Comparison of ENCODE assay signal across 1 fruit fly cellular context in genomic region chrX:19323835-19324133, dm6.
TF ChIP-seq lines count a peak whose summit lies in the region.

No protein-coding gene starts in this region.

TF ChIP-seq in whole organism, embryonic, 481 proteins besides CTCF, POLR2A, EP300 and RAD21 (continued from another document and continues in another):
- TF ChIP-seq CG6791 (GFP tag; IDR thresholded peaks at IDR 0.05; lab: Robert Waterston, UW; ENCODE audit: partially characterized antibody) (0 out of 3 replicates have a peak, but pooled peaks have one; percentile 2), Nf-YA (GFP tag; IDR thresholded peaks at IDR 0.05; lab: Robert Waterston, UW) (peak; percentile 58; the same call in 1 of the 2 replicates), CG3847 (GFP tag; IDR thresholded peaks at IDR 0.05; lab: Robert Waterston, UW) (peak; percentile 83), otp (GFP tag; IDR thresholded peaks at IDR 0.05; lab: Robert Waterston, UW) (peak; percentile 68; the same call in 2 of the 3 replicates), Abd-B (GFP tag; optimal IDR thresholded peaks at IDR 0.05; lab: Kevin White, UChicago) (peak; percentile 38), CG43689 (GFP tag; IDR thresholded peaks at IDR 0.05; lab: Robert Waterston, UW) (no peak), lab (GFP tag; optimal IDR thresholded peaks at IDR 0.05; lab: Kevin White, UChicago) (peak; percentile 94), Opbp (GFP tag; IDR thresholded peaks at IDR 0.05; lab: Robert Waterston, UW; ENCODE audit: partially characterized antibody) (no peak), shn (GFP tag; optimal IDR thresholded peaks at IDR 0.05; lab: Kevin White, UChicago) (no peak), gt (GFP tag; IDR thresholded peaks at IDR 0.05; lab: Robert Waterston, UW) (no peak), CG14014 (GFP tag; IDR thresholded peaks at IDR 0.05; lab: Robert Waterston, UW) (peak; percentile 70), NK7.1 (GFP tag; optimal IDR thresholded peaks at IDR 0.05; lab: Kevin White, UChicago) (no peak), pb (GFP tag; optimal IDR thresholded peaks at IDR 0.05; lab: Kevin White, UChicago) (no peak), Doc2 (GFP tag; IDR thresholded peaks at IDR 0.05; lab: Robert Waterston, UW) (no peak), CG4404 (GFP tag; IDR thresholded peaks at IDR 0.05; lab: Robert Waterston, UW) (peak; percentile 72; the same call in 1 of the 2 replicates), CG5953 (GFP tag; IDR thresholded peaks at IDR 0.05; lab: Robert Waterston, UW) (no peak), insv (GFP tag; optimal IDR thresholded peaks at IDR 0.05; lab: Kevin White, UChicago) (no peak), CG10209 (GFP tag; optimal IDR thresholded peaks at IDR 0.05; lab: Kevin White, UChicago) (peak; percentile 83), Bteb2 (GFP tag; optimal IDR thresholded peaks at IDR 0.05; lab: Kevin White, UChicago) (peak; percentile 80), Eip74EF (GFP tag; optimal IDR thresholded peaks at IDR 0.05; lab: Kevin White, UChicago) (peak in 1 of 2 experiments; percentile 41), CG12659 (GFP tag; optimal IDR thresholded peaks at IDR 0.05; lab: Kevin White, UChicago) (peak; percentile 85), CG8478 (optimal IDR thresholded peaks at IDR 0.05; lab: Kevin White, UChicago) (no peak), Gsc (GFP tag; IDR thresholded peaks at IDR 0.05; lab: Robert Waterston, UW) (no peak), CG5245 (GFP tag; optimal IDR thresholded peaks at IDR 0.05; lab: Kevin White, UChicago) (peak; percentile 60), CG18262 (tag; optimal IDR thresholded peaks at IDR 0.05; lab: Kevin White, UChicago) (peak; percentile 75), CG15011 (GFP tag; optimal IDR thresholded peaks at IDR 0.05; lab: Kevin White, UChicago) (peak; percentile 55), Atf-2 (GFP tag; optimal IDR thresholded peaks at IDR 0.05; lab: Kevin White, UChicago) (peak; percentile 41), HmgZ (tag; optimal IDR thresholded peaks at IDR 0.05; lab: Kevin White, UChicago) (peak; percentile 89), tgo (GFP tag; IDR thresholded peaks at IDR 0.05; lab: Robert Waterston, UW) (peak; percentile 79), wor (GFP tag; IDR thresholded peaks at IDR 0.05; lab: Robert Waterston, UW) (peak; percentile 52), CG14050 (GFP tag; IDR thresholded peaks at IDR 0.05; lab: Robert Waterston, UW) (peak; percentile 54), Oli (tag; optimal IDR thresholded peaks at IDR 0.05; lab: Kevin White, UChicago) (peak; percentile 81), CG9932 (GFP tag; IDR thresholded peaks at IDR 0.05; lab: Robert Waterston, UW) (peak; percentile 89), br (optimal IDR thresholded peaks at IDR 0.05; lab: Kevin White, UChicago) (no peak), CG42726 (GFP tag; IDR thresholded peaks at IDR 0.05; lab: Robert Waterston, UW; ENCODE audit: partially characterized antibody) (no peak), CG31441 (GFP tag; IDR thresholded peaks at IDR 0.05; lab: Robert Waterston, UW) (peak; percentile 72), nerfin-2 (GFP tag; IDR thresholded peaks at IDR 0.05; lab: Robert Waterston, UW; ENCODE audit: partially characterized antibody) (no peak), ttk (GFP tag; IDR thresholded peaks at IDR 0.05; lab: Robert Waterston, UW) (peak; percentile 76), Ravus (GFP tag; IDR thresholded peaks at IDR 0.05; lab: Robert Waterston, UW) (peak; percentile 57), Lpt (GFP tag; optimal IDR thresholded peaks at IDR 0.05; lab: Kevin White, UChicago) (no peak), CG2678 (tag; optimal IDR thresholded peaks at IDR 0.05; lab: Kevin White, UChicago) (peak; percentile 89), D19B (GFP tag; optimal IDR thresholded peaks at IDR 0.05; lab: Kevin White, UChicago) (peak; percentile 71), maf-S (GFP tag; optimal IDR thresholded peaks at IDR 0.05; lab: Kevin White, UChicago) (peak; percentile 52), gsb-n (tag; optimal IDR thresholded peaks at IDR 0.05; lab: Kevin White, UChicago) (peak; percentile 60), CG14441 (GFP tag; IDR thresholded peaks at IDR 0.05; lab: Robert Waterston, UW) (peak; percentile 78), Dbx (GFP tag; IDR thresholded peaks at IDR 0.05; lab: Robert Waterston, UW) (peak; percentile 93), lmd (GFP tag; IDR thresholded peaks at IDR 0.05; lab: Robert Waterston, UW) (peak; percentile 87), ci (GFP tag; IDR thresholded peaks at IDR 0.05; lab: Robert Waterston, UW) (peak; percentile 89), Side (GFP tag; optimal IDR thresholded peaks at IDR 0.05; lab: Kevin White, UChicago) (peak; percentile 46), CG13894 (tag; optimal IDR thresholded peaks at IDR 0.05; lab: Kevin White, UChicago) (peak; percentile 83), gfzf (GFP tag; optimal IDR thresholded peaks at IDR 0.05; lab: Kevin White, UChicago) (no peak), Dref (GFP tag; IDR thresholded peaks at IDR 0.05; lab: Robert Waterston, UW) (no peak), Taf1 (GFP tag; IDR thresholded peaks at IDR 0.05; lab: Robert Waterston, UW) (peak; percentile 81), Fer2 (tag; optimal IDR thresholded peaks at IDR 0.05; lab: Kevin White, UChicago) (peak; percentile 36), CG4282 (GFP tag; optimal IDR thresholded peaks at IDR 0.05; lab: Kevin White, UChicago) (no peak), NfI (GFP tag; optimal IDR thresholded peaks at IDR 0.05; lab: Kevin White, UChicago) (peak; percentile 83), CG33213 (GFP tag; optimal IDR thresholded peaks at IDR 0.05; lab: Kevin White, UChicago) (peak; percentile 0), GATAe (GFP tag; conservative IDR thresholded peaks at IDR 0.05; lab: Robert Waterston, UW) (peak; percentile 59; the same call in 1 of the 2 replicates), Six4 (GFP tag; optimal IDR thresholded peaks at IDR 0.05; lab: Kevin White, UChicago) (peak; percentile 52), bab2 (GFP tag; optimal IDR thresholded peaks at IDR 0.05; lab: Kevin White, UChicago) (peak; percentile 51), HLH4C (GFP tag; IDR thresholded peaks at IDR 0.05; lab: Robert Waterston, UW; ENCODE audit: partially characterized antibody) (no peak), CG11723 (GFP tag; optimal IDR thresholded peaks at IDR 0.05; lab: Kevin White, UChicago) (peak; percentile 65), CG4328 (GFP tag; optimal IDR thresholded peaks at IDR 0.05; lab: Kevin White, UChicago) (peak; percentile 50), bbx (GFP tag; IDR thresholded peaks at IDR 0.05; lab: Robert Waterston, UW; ENCODE audit: partially characterized antibody) (no peak), ems (GFP tag; optimal IDR thresholded peaks at IDR 0.05; lab: Kevin White, UChicago) (peak; percentile 76), croc (GFP tag; conservative IDR thresholded peaks at IDR 0.05; lab: Robert Waterston, UW) (peak; percentile 57), zfh2 (GFP tag; optimal IDR thresholded peaks at IDR 0.05; lab: Kevin White, UChicago) (peak; percentile 88), cas (GFP tag; IDR thresholded peaks at IDR 0.05; lab: Robert Waterston, UW) (peak; percentile 68), bigmax (GFP tag; optimal IDR thresholded peaks at IDR 0.05; lab: Kevin White, UChicago) (peak; percentile 1), al (GFP tag; IDR thresholded peaks at IDR 0.05; lab: Robert Waterston, UW) (peak; percentile 83; the same call in 1 of the 2 replicates), tio (GFP tag; optimal IDR thresholded peaks at IDR 0.05; lab: Kevin White, UChicago) (peak; percentile 49), Fer3 (tag; optimal IDR thresholded peaks at IDR 0.05; lab: Kevin White, UChicago) (peak; percentile 87), CG14710 (tag; optimal IDR thresholded peaks at IDR 0.05; lab: Kevin White, UChicago) (peak; percentile 66), unpg (GFP tag; optimal IDR thresholded peaks at IDR 0.05; lab: Kevin White, UChicago) (peak; percentile 85), jigr1 (GFP tag; IDR thresholded peaks at IDR 0.05; lab: Robert Waterston, UW) (0 out of 3 replicates have a peak, but pooled peaks have one; percentile 48), pum (GFP tag; optimal IDR thresholded peaks at IDR 0.05; lab: Kevin White, UChicago) (peak; percentile 39), CG7357 (GFP tag; IDR thresholded peaks at IDR 0.05; lab: Robert Waterston, UW) (peak; percentile 58; the same call in 1 of the 3 replicates), wek (GFP tag; optimal IDR thresholded peaks at IDR 0.05; lab: Kevin White, UChicago) (peak; percentile 5), danr (GFP tag; IDR thresholded peaks at IDR 0.05; lab: Robert Waterston, UW) (no peak), Ets97D (GFP tag; optimal IDR thresholded peaks at IDR 0.05; lab: Kevin White, UChicago) (peak; percentile 26), CG7928 (GFP tag; optimal IDR thresholded peaks at IDR 0.05; lab: Kevin White, UChicago) (peak; percentile 56), seq (GFP tag; IDR thresholded peaks at IDR 0.05; lab: Robert Waterston, UW) (peak; percentile 44; the same call in 1 of the 2 replicates), CG2875 (GFP tag; optimal IDR thresholded peaks at IDR 0.05; lab: Kevin White, UChicago) (peak; percentile 24), CG34376 (GFP tag; optimal IDR thresholded peaks at IDR 0.05; lab: Kevin White, UChicago) (peak; percentile 70), CG4854 (GFP tag; optimal IDR thresholded peaks at IDR 0.05; lab: Kevin White, UChicago) (peak; percentile 82), CG18476 (GFP tag; optimal IDR thresholded peaks at IDR 0.05; lab: Kevin White, UChicago) (peak; percentile 76), C15 (GFP tag; IDR thresholded peaks at IDR 0.05; lab: Robert Waterston, UW) (0 out of 3 replicates have a peak, but pooled peaks have one; percentile 58), HLH54F (GFP tag; optimal IDR thresholded peaks at IDR 0.05; lab: Kevin White, UChicago) (peak; percentile 78), Adf1 (GFP tag; IDR thresholded peaks at IDR 0.05; lab: Robert Waterston, UW) (peak; percentile 82), bowl (GFP tag; IDR thresholded peaks at IDR 0.05; lab: Robert Waterston, UW) (0 out of 2 replicates have a peak, but pooled peaks have one; percentile 20), slbo (GFP tag; IDR thresholded peaks at IDR 0.05; lab: Robert Waterston, UW) (peak; percentile 95), CG13775 (GFP tag; optimal IDR thresholded peaks at IDR 0.05; lab: Kevin White, UChicago) (peak; percentile 83), tll (GFP tag; optimal IDR thresholded peaks at IDR 0.05; lab: Kevin White, UChicago) (no peak), Ptx1 (GFP tag; IDR thresholded peaks at IDR 0.05; lab: Robert Waterston, UW) (peak; percentile 82), corto (GFP tag; optimal IDR thresholded peaks at IDR 0.05; lab: Kevin White, UChicago) (peak; percentile 9), sens (GFP tag; lab: Kevin White, UChicago) (peak; percentile 96), Myb (GFP tag; optimal IDR thresholded peaks at IDR 0.05; lab: Kevin White, UChicago) (peak; percentile 53), CG4617 (GFP tag; optimal IDR thresholded peaks at IDR 0.05; lab: Kevin White, UChicago; ENCODE audit: borderline replicate concordance) (peak; percentile 18), Dip3 (GFP tag; optimal IDR thresholded peaks at IDR 0.05; lab: Kevin White, UChicago) (peak; percentile 81), D (optimal IDR thresholded peaks at IDR 0.05; lab: Kevin White, UChicago) (no peak), D (GFP tag; optimal IDR thresholded peaks at IDR 0.05; lab: Kevin White, UChicago) (peak; percentile 68), ken (GFP tag; IDR thresholded peaks at IDR 0.05; lab: Robert Waterston, UW) (0 out of 3 replicates have a peak, but pooled peaks have one; percentile 43), YL-1 (GFP tag; optimal IDR thresholded peaks at IDR 0.05; lab: Kevin White, UChicago) (no peak), gcm (GFP tag; optimal IDR thresholded peaks at IDR 0.05; lab: Kevin White, UChicago) (peak; percentile 52), disco-r (GFP tag; optimal IDR thresholded peaks at IDR 0.05; lab: Kevin White, UChicago) (peak; percentile 25), caup (GFP tag; optimal IDR thresholded peaks at IDR 0.05; lab: Kevin White, UChicago; ENCODE audit: severe bottlenecking) (peak; percentile 86), cwo (GFP tag; optimal IDR thresholded peaks at IDR 0.05; lab: Kevin White, UChicago) (peak; percentile 90), pros (GFP tag; optimal IDR thresholded peaks at IDR 0.05; lab: Kevin White, UChicago) (peak; percentile 21), TFAM (GFP tag; optimal IDR thresholded peaks at IDR 0.05; lab: Kevin White, UChicago) (no peak), CG10565 (GFP tag; optimal IDR thresholded peaks at IDR 0.05; lab: Kevin White, UChicago) (no peak), Rfx (GFP tag; IDR thresholded peaks at IDR 0.05; lab: Robert Waterston, UW) (peak; percentile 93), Hr78 (GFP tag; optimal IDR thresholded peaks at IDR 0.05; lab: Kevin White, UChicago) (peak in 1 of 2 experiments; percentile 98), klu (GFP tag; IDR thresholded peaks at IDR 0.05; lab: Robert Waterston, UW) (peak; percentile 58; the same call in 1 of the 2 replicates), CG7786 (GFP tag; optimal IDR thresholded peaks at IDR 0.05; lab: Kevin White, UChicago) (peak; percentile 67), chm (GFP tag; IDR thresholded peaks at IDR 0.05; lab: Robert Waterston, UW) (0 out of 2 replicates have a peak, but pooled peaks have one; percentile 30), CG32767 (GFP tag; IDR thresholded peaks at IDR 0.05; lab: Robert Waterston, UW) (peak; percentile 75), CG14965 (GFP tag; optimal IDR thresholded peaks at IDR 0.05; lab: Kevin White, UChicago; ENCODE audit: borderline replicate concordance) (no peak), bsh (GFP tag; optimal IDR thresholded peaks at IDR 0.05; lab: Kevin White, UChicago) (peak; percentile 85 to 87), Oaz (GFP tag; IDR thresholded peaks at IDR 0.05; lab: Robert Waterston, UW) (peak; percentile 47; the same call in 1 of the 2 replicates), CG11695 (GFP tag; IDR thresholded peaks at IDR 0.05; lab: Robert Waterston, UW) (peak; percentile 70), CG11398 (GFP tag; optimal IDR thresholded peaks at IDR 0.05; lab: Kevin White, UChicago) (peak; percentile 20), CG7987 (GFP tag; optimal IDR thresholded peaks at IDR 0.05; lab: Kevin White, UChicago) (peak; percentile 38), prd (optimal IDR thresholded peaks at IDR 0.05; lab: Kevin White, UChicago) (no peak), prd (GFP tag; IDR thresholded peaks at IDR 0.05; lab: Robert Waterston, UW) (peak; percentile 88), sug (tag; optimal IDR thresholded peaks at IDR 0.05; lab: Kevin White, UChicago) (peak; percentile 67), CG10462 (GFP tag; optimal IDR thresholded peaks at IDR 0.05; lab: Kevin White, UChicago) (peak; percentile 35), fd3F (GFP tag; optimal IDR thresholded peaks at IDR 0.05; lab: Kevin White, UChicago) (peak; percentile 71), CG8388 (GFP tag; optimal IDR thresholded peaks at IDR 0.05; lab: Kevin White, UChicago) (peak; percentile 75), ATbp (GFP tag; optimal IDR thresholded peaks at IDR 0.05; lab: Kevin White, UChicago) (peak; percentile 77)
